Fruit fly (Drosophila melanogaster) whole organism: ENCODE measurements around the gene CG15286.

Source experiments
- CG8478 ChIP-seq: fragments of >200 bp; optimal IDR thresholded peaks from 2 replicates; lab custom pipeline; 2018; ENCODE audit warnings: inconsistent platforms
- psq ChIP-seq: fragments of >200 bp; optimal IDR thresholded peaks from 2 replicates; lab custom pipeline; 2017

dm6 chr2L:14319005-14319404, 19.0 kb upstream of the CG15286 start:
- TF ChIP-seq CG8478 (lab: Kevin White, UChicago) = no peak
- TF ChIP-seq psq (lab: Kevin White, UChicago) = no peak
